Worm (Caenorhabditis elegans) whole organism, late embryonic: Measurements from ENCODE around the gene mxl-2.

Source experiments
- F13H6.1 ChIP-seq: sonication (generic microtip); optimal IDR thresholded peaks from 2 replicates; lab custom pipeline; 2016; ENCODE audit warnings: missing genetic modification characterization, missing compliant biosample characterization
- ceh-14 ChIP-seq: sonication (generic microtip); optimal IDR thresholded peaks from 2 replicates; lab custom pipeline; 2016; ENCODE audit warnings: missing genotype, missing genetic modification characterization, missing compliant biosample characterization
- che-1 ChIP-seq: sonication (generic microtip); optimal IDR thresholded peaks from 2 replicates; lab custom pipeline; 2016; ENCODE audit warnings: mild to moderate bottlenecking, missing genetic modification characterization, missing compliant biosample characterization
- mec-3 ChIP-seq: sonication (generic microtip); optimal IDR thresholded peaks from 2 replicates; lab custom pipeline; 2016; ENCODE audit warnings: borderline replicate concordance, missing genetic modification characterization, missing compliant biosample characterization
- pag-3 ChIP-seq: sonication (generic microtip); optimal IDR thresholded peaks from 2 replicates; lab custom pipeline; 2016; ENCODE audit warnings: missing compliant biosample characterization, missing genetic modification characterization, borderline replicate concordance

- no peak for TF ChIP-seq pag-3 (tag; lab: Kevin White, UChicago)
- TF ChIP-seq F13H6.1 (tag; lab: Kevin White, UChicago) = no peak
- no peak for TF ChIP-seq mec-3 (tag; lab: Kevin White, UChicago)
- TF ChIP-seq ceh-14 (tag; lab: Kevin White, UChicago) = no peak
- TF ChIP-seq che-1 (tag; lab: Kevin White, UChicago) = no peak
Measured at ce11 chrIII:156645-157044, 31.3 kb downstream of the mxl-2 start, which contains the start of the genes zig-13 and ver-1.
